Worm (Caenorhabditis elegans) whole organism, mixed stage, embryonic: Measurements from ENCODE around the gene ech-1.1.
"Not testable (repeated sequence)": the region's sequence is repeated elsewhere in the genome, so short reads cannot be mapped to it uniquely, and the experiment has no call there.

Experiments
- elt-1 ChIP-seq: sonication (generic microtip); optimal IDR thresholded peaks from 2 replicates; lab custom pipeline; 2017; ENCODE audit warnings: missing genetic modification characterization, mild to moderate bottlenecking, missing compliant biosample characterization, antibody characterized with exemption, moderate library complexity, borderline replicate concordance; ENCODE audit not compliant: insufficient read depth
- mab-5 ChIP-seq: fragments of 150-350 bp; optimal IDR thresholded peaks from 2 replicates; lab custom pipeline; 2014; ENCODE audit warnings: missing biosample characterization, missing genetic modification characterization
- nhr-76 ChIP-seq: sonication (generic microtip); optimal IDR thresholded peaks from 2 replicates; lab custom pipeline; 2017; ENCODE audit warnings: missing biosample characterization, missing genetic modification characterization
- unc-62 ChIP-seq: fragments of 150-350 bp; optimal IDR thresholded peaks from 2 replicates; lab custom pipeline; 2014; ENCODE audit warnings: missing biosample characterization, missing genetic modification reagents, missing genetic modification characterization

DNA sequence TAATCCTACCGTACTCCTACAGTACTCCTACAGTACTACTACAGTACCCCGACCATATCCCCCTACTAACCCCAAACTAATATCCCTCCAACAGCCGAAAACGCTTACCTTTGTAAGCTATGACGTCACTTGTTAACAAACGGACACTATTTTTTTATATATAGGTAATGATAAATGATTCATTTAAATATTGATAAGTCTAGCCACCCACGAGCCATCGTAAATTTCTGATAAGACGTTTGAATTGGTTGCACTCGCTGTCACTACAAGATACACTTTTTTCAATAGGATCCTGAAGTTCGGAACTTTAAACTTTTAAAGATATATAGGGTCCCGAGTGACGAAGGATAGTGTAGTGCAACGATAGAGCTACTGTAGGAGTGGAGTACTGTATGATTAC lies 38.7 kb downstream of the ech-1.1 start, which contains the start of gene nhr-247:
- not testable (repeated sequence) for TF ChIP-seq elt-1 (tag; lab: Kevin White, UChicago); nhr-76 (tag; lab: Kevin White, UChicago); unc-62; mab-5 (tag; lab: Kevin White, UChicago)
